Fruit fly (Drosophila melanogaster) whole organism, embryonic: ENCODE measurements around the gene trbd.

Source experiments
- C15 ChIP-seq: fragments of 200-800 bp; sonication (Bioruptor generic); IDR thresholded peaks from 3 replicates; pipeline ENCODE4 v1.3.6; 2022; ENCODE audit warnings: missing biosample characterization, missing genetic modification characterization
- CG10209 ChIP-seq: fragments of 200-800 bp; sonication (Bioruptor generic); optimal IDR thresholded peaks from 3 replicates; lab custom pipeline; 2017; ENCODE audit warnings: missing biosample characterization, mild to moderate bottlenecking, missing genetic modification characterization, missing genetic modification reagents
- CG10959 ChIP-seq: fragments of 200-800 bp; sonication (Bioruptor generic); IDR thresholded peaks from 2 replicates; pipeline ENCODE4 v1.3.6; 2022; ENCODE audit warnings: missing biosample characterization, missing genetic modification characterization
- CG11456 ChIP-seq: fragments of 200-800 bp; sonication (Bioruptor generic); IDR thresholded peaks from 3 replicates; pipeline ENCODE4 v1.3.6; 2022; ENCODE audit warnings: missing biosample characterization, missing genetic modification characterization
- CG11504 ChIP-seq: fragments of 200-800 bp; sonication (Bioruptor generic); optimal IDR thresholded peaks from 3 replicates; lab custom pipeline; 2019; ENCODE audit warnings: missing biosample characterization, mild to moderate bottlenecking, missing genetic modification characterization, moderate library complexity
- CG11560 ChIP-seq: fragments of 200-800 bp; sonication (Bioruptor generic); IDR thresholded peaks from 3 replicates; pipeline ENCODE4 v1.3.6; 2022; ENCODE audit warnings: missing biosample characterization, missing genetic modification characterization
- CG12942 ChIP-seq: fragments of 200-800 bp; sonication (Bioruptor generic); optimal IDR thresholded peaks from 3 replicates; lab custom pipeline; 2016; ENCODE audit warnings: missing biosample characterization, missing genetic modification characterization
- CG13287 ChIP-seq: fragments of 200-800 bp; sonication (Bioruptor generic); IDR thresholded peaks from 2 replicates; pipeline ENCODE4 v1.3.6; 2022; ENCODE audit warnings: missing biosample characterization, missing genetic modification characterization; ENCODE audit not compliant: partially characterized antibody
- CG15011 ChIP-seq: fragments of 200-800 bp; sonication (Bioruptor generic); optimal IDR thresholded peaks from 3 replicates; lab custom pipeline; 2018; ENCODE audit warnings: missing biosample characterization, mild to moderate bottlenecking, missing genetic modification characterization
- CG15601 ChIP-seq: fragments of 200-800 bp; sonication (Bioruptor generic); optimal IDR thresholded peaks from 3 replicates; lab custom pipeline; 2019; ENCODE audit warnings: missing biosample characterization, mild to moderate bottlenecking, missing genetic modification characterization, moderate library complexity
- CG16813 ChIP-seq: fragments of 200-800 bp; sonication (Bioruptor generic); IDR thresholded peaks from 3 replicates; pipeline ENCODE4 v1.3.6; 2022; ENCODE audit warnings: missing biosample characterization, missing genetic modification characterization; ENCODE audit not compliant: partially characterized antibody
- CG18619 ChIP-seq: fragments of 200-800 bp; sonication (Bioruptor generic); optimal IDR thresholded peaks from 3 replicates; lab custom pipeline; 2017; ENCODE audit warnings: missing biosample characterization, mild to moderate bottlenecking, missing genetic modification characterization
- CG2129 ChIP-seq: fragments of 200-800 bp; sonication (Bioruptor generic); IDR thresholded peaks from 2 replicates; pipeline ENCODE4 v1.3.6; 2022; ENCODE audit warnings: missing biosample characterization, missing genetic modification characterization; ENCODE audit not compliant: partially characterized antibody
- CG31441 ChIP-seq: fragments of 200-800 bp; sonication (Bioruptor generic); IDR thresholded peaks from 2 replicates; pipeline ENCODE4 v1.3.6; 2022; ENCODE audit warnings: missing biosample characterization, missing genetic modification characterization
- CG32772 ChIP-seq: fragments of 200-800 bp; sonication (Bioruptor generic); IDR thresholded peaks from 2 replicates; pipeline ENCODE4 v1.3.6; 2022; ENCODE audit warnings: missing biosample characterization, missing genetic modification characterization
- CG3407 ChIP-seq: fragments of 200-800 bp; sonication (Bioruptor generic); optimal IDR thresholded peaks from 2 replicates; lab custom pipeline; 2018; ENCODE audit warnings: missing biosample characterization, mild to moderate bottlenecking, missing genetic modification characterization
- CG4404 ChIP-seq: fragments of 200-800 bp; sonication (Bioruptor generic); IDR thresholded peaks from 2 replicates; pipeline ENCODE4 v1.3.6; 2022; ENCODE audit warnings: missing biosample characterization, missing genetic modification characterization
- CG4617 ChIP-seq: fragments of 200-800 bp; sonication (Bioruptor generic); optimal IDR thresholded peaks from 3 replicates; lab custom pipeline; 2016; ENCODE audit warnings: missing biosample characterization, missing genetic modification characterization, borderline replicate concordance
- CG7928 ChIP-seq: fragments of 200-800 bp; sonication (Bioruptor generic); optimal IDR thresholded peaks from 2 replicates; lab custom pipeline; 2017; ENCODE audit warnings: missing biosample characterization, mild to moderate bottlenecking, missing genetic modification characterization
- CG8359 ChIP-seq: fragments of 200-800 bp; sonication (Bioruptor generic); optimal IDR thresholded peaks from 2 replicates; lab custom pipeline; 2017; ENCODE audit warnings: missing biosample characterization, mild to moderate bottlenecking, missing genetic modification characterization, borderline replicate concordance
- CG9797 ChIP-seq: fragments of 200-800 bp; sonication (Bioruptor generic); optimal IDR thresholded peaks from 3 replicates; lab custom pipeline; 2018; ENCODE audit warnings: missing biosample characterization, mild to moderate bottlenecking, missing genetic modification characterization
- CTCF ChIP-seq: fragments of 200-800 bp; sonication (Bioruptor generic); optimal IDR thresholded peaks from 2 replicates; lab custom pipeline; 2017; ENCODE audit warnings: missing biosample characterization, mild to moderate bottlenecking, missing genetic modification characterization, moderate library complexity
- Camta ChIP-seq: fragments of 200-800 bp; sonication (Bioruptor generic); optimal IDR thresholded peaks from 2 replicates; lab custom pipeline; 2016; ENCODE audit warnings: missing biosample characterization, missing genetic modification characterization
- CrebB ChIP-seq: fragments of 200-800 bp; sonication (Bioruptor generic); optimal IDR thresholded peaks from 3 replicates; lab custom pipeline; 2018; ENCODE audit warnings: missing biosample characterization, mild to moderate bottlenecking, missing genetic modification characterization
- H2.0 ChIP-seq: fragments of 200-800 bp; sonication (Bioruptor generic); IDR thresholded peaks from 2 replicates; pipeline ENCODE4 v1.3.6; 2022; ENCODE audit warnings: missing biosample characterization, missing genetic modification characterization
- Hr3 ChIP-seq: fragments of 200-800 bp; sonication (Bioruptor generic); optimal IDR thresholded peaks from 3 replicates; lab custom pipeline; 2016; ENCODE audit warnings: missing biosample characterization, missing genetic modification characterization
- Lhr ChIP-seq: fragments of 200-800 bp; sonication (Bioruptor generic); optimal IDR thresholded peaks from 3 replicates; lab custom pipeline; 2017; ENCODE audit warnings: mild to moderate bottlenecking, missing biosample characterization, missing genetic modification reagents, missing genetic modification characterization
- MTF-1 ChIP-seq: fragments of 200-800 bp; sonication (Bioruptor generic); optimal IDR thresholded peaks from 2 replicates; lab custom pipeline; 2018; ENCODE audit warnings: missing biosample characterization, mild to moderate bottlenecking, missing genetic modification characterization, borderline replicate concordance
- Rfx ChIP-seq: fragments of 200-800 bp; sonication (Bioruptor generic); IDR thresholded peaks from 2 replicates; pipeline ENCODE4 v1.3.6; 2022; ENCODE audit warnings: missing biosample characterization, missing genetic modification characterization
- Side ChIP-seq: fragments of 200-800 bp; sonication (Bioruptor generic); optimal IDR thresholded peaks from 2 replicates; lab custom pipeline; 2016; ENCODE audit warnings: missing biosample characterization, missing genetic modification characterization
- Spps ChIP-seq: fragments of 200-800 bp; sonication (Bioruptor generic); optimal IDR thresholded peaks from 2 replicates; lab custom pipeline; 2018; ENCODE audit warnings: missing biosample characterization, mild to moderate bottlenecking, missing genetic modification characterization
- YL-1 ChIP-seq: fragments of 200-800 bp; sonication (Bioruptor generic); optimal IDR thresholded peaks from 3 replicates; lab custom pipeline; 2017; ENCODE audit warnings: missing biosample characterization, mild to moderate bottlenecking, missing genetic modification characterization
- chm ChIP-seq: fragments of 200-800 bp; sonication (Bioruptor generic); IDR thresholded peaks from 2 replicates; pipeline ENCODE4 v1.3.6; 2022; ENCODE audit warnings: missing biosample characterization, missing genetic modification characterization
- crc ChIP-seq: fragments of 200-800 bp; sonication (Bioruptor generic); optimal IDR thresholded peaks from 2 replicates; lab custom pipeline; 2016; ENCODE audit warnings: missing biosample characterization, missing genetic modification characterization
- en ChIP-seq: fragments of 200-800 bp; sonication (Bioruptor generic); optimal IDR thresholded peaks from 2 replicates; lab custom pipeline; 2016; ENCODE audit warnings: missing biosample characterization, missing genetic modification characterization
- esg ChIP-seq: fragments of 200-800 bp; sonication (Bioruptor generic); conservative IDR thresholded peaks from 2 replicates; pipeline ENCODE4 v1.3.6; 2022; ENCODE audit warnings: missing biosample characterization, missing genetic modification characterization
- exex ChIP-seq: fragments of 200-800 bp; sonication (Bioruptor generic); optimal IDR thresholded peaks from 4 replicates; lab custom pipeline; 2018; ENCODE audit warnings: missing biosample characterization, mild to moderate bottlenecking, missing genetic modification characterization, moderate library complexity
- fd64A ChIP-seq: fragments of 200-800 bp; sonication (Bioruptor generic); optimal IDR thresholded peaks from 3 replicates; lab custom pipeline; 2018; ENCODE audit warnings: missing biosample characterization, mild to moderate bottlenecking, missing genetic modification characterization
- fru ChIP-seq: fragments of >200 bp; optimal IDR thresholded peaks from 2 replicates; lab custom pipeline; 2017
- gem ChIP-seq: fragments of 200-800 bp; sonication (Bioruptor generic); optimal IDR thresholded peaks from 2 replicates; lab custom pipeline; 2019; ENCODE audit warnings: missing biosample characterization, mild to moderate bottlenecking, missing genetic modification characterization, moderate library complexity
- gro ChIP-seq: fragments of 200-800 bp; sonication (Bioruptor generic); optimal IDR thresholded peaks from 2 replicates; lab custom pipeline; 2016; ENCODE audit warnings: missing biosample characterization, missing genetic modification characterization
- h ChIP-seq: fragments of >200 bp; optimal IDR thresholded peaks from 2 replicates; lab custom pipeline; 2017
- hth ChIP-seq: fragments of >200 bp; optimal IDR thresholded peaks from 2 replicates; lab custom pipeline; 2017; ENCODE audit warnings: inconsistent platforms
- kni ChIP-seq: fragments of 200-800 bp; sonication (Bioruptor generic); optimal IDR thresholded peaks from 3 replicates; lab custom pipeline; 2017; ENCODE audit warnings: mild to moderate bottlenecking, missing biosample characterization, missing genetic modification reagents, missing genetic modification characterization
- lab ChIP-seq: fragments of 200-800 bp; sonication (Bioruptor generic); optimal IDR thresholded peaks from 3 replicates; lab custom pipeline; 2017; ENCODE audit warnings: missing biosample characterization, missing genetic modification characterization, mild to moderate bottlenecking, moderate library complexity, missing genetic modification reagents
- nerfin-1 ChIP-seq: fragments of 200-800 bp; sonication (Bioruptor generic); optimal IDR thresholded peaks from 3 replicates; lab custom pipeline; 2019; ENCODE audit warnings: missing biosample characterization, mild to moderate bottlenecking, missing genetic modification characterization, moderate library complexity
- nerfin-2 ChIP-seq: fragments of 200-800 bp; sonication (Bioruptor generic); IDR thresholded peaks from 2 replicates; pipeline ENCODE4 v1.3.6; 2022; ENCODE audit warnings: missing biosample characterization, missing genetic modification characterization; ENCODE audit not compliant: partially characterized antibody
- sd ChIP-seq: fragments of 200-800 bp; sonication (Bioruptor generic); optimal IDR thresholded peaks from 3 replicates; lab custom pipeline; 2018; ENCODE audit warnings: missing biosample characterization, mild to moderate bottlenecking, missing genetic modification characterization, moderate library complexity
- sens ChIP-seq: fragments of 200-800 bp; sonication (Bioruptor generic); peaks from one replicate; lab custom pipeline; 2016; ENCODE audit warnings: missing biosample characterization, missing genetic modification characterization
- seq ChIP-seq: fragments of 200-800 bp; sonication (Bioruptor generic); IDR thresholded peaks from 2 replicates; pipeline ENCODE4 v1.3.6; 2022; ENCODE audit warnings: missing biosample characterization, missing genetic modification characterization
- slbo ChIP-seq: fragments of 200-800 bp; sonication (Bioruptor generic); IDR thresholded peaks from 2 replicates; pipeline ENCODE4 v1.3.6; 2022; ENCODE audit warnings: missing biosample characterization, missing genetic modification characterization
- slou ChIP-seq: fragments of 200-800 bp; sonication (Bioruptor generic); optimal IDR thresholded peaks from 3 replicates; lab custom pipeline; 2016; ENCODE audit warnings: missing biosample characterization, missing genetic modification characterization
- zen ChIP-seq: fragments of 200-800 bp; sonication (Bioruptor generic); optimal IDR thresholded peaks from 3 replicates; lab custom pipeline; 2018; ENCODE audit warnings: missing biosample characterization, mild to moderate bottlenecking, missing genetic modification characterization, moderate library complexity

Gene trbd

dm6 chr3R:9710886-9711285 is at the start of gene trbd, which contains the start of gene dmt (continued):
- TF ChIP-seq sens (GFP tag; lab: Kevin White, UChicago) (no peak), crc (GFP tag; lab: Kevin White, UChicago) (no peak), Camta (GFP tag; lab: Kevin White, UChicago) (peak; percentile 50), gem (tag; lab: Kevin White, UChicago) (no peak), CG10209 (GFP tag; lab: Kevin White, UChicago) (no peak), CG31441 (no peak), seq (GFP tag; lab: Robert Waterston, UW) (no peak), CG32772 (GFP tag; lab: Robert Waterston, UW) (no peak), zen (tag; lab: Kevin White, UChicago) (peak; percentile 69), nerfin-2 (GFP tag; lab: Robert Waterston, UW) (no peak), MTF-1 (GFP tag; lab: Kevin White, UChicago) (no peak), CG18619 (GFP tag; lab: Kevin White, UChicago) (no peak), CG11504 (tag; lab: Kevin White, UChicago) (no peak), Rfx (GFP tag; lab: Robert Waterston, UW) (no peak), CG2129 (GFP tag; lab: Robert Waterston, UW) (no peak), CG11456 (GFP tag; lab: Robert Waterston, UW) (no peak), Hr3 (peak; percentile 25), chm (GFP tag; lab: Robert Waterston, UW) (no peak), Lhr (GFP tag; lab: Kevin White, UChicago) (peak; percentile 89), YL-1 (GFP tag; lab: Kevin White, UChicago) (peak; percentile 93), lab (GFP tag; lab: Kevin White, UChicago) (no peak), en (GFP tag; lab: Kevin White, UChicago) (no peak), H2.0 (GFP tag; lab: Robert Waterston, UW) (no peak), Spps (tag; lab: Kevin White, UChicago) (no peak), exex (tag; lab: Kevin White, UChicago) (no peak), CG3407 (GFP tag; lab: Kevin White, UChicago) (no peak), CrebB (tag; lab: Kevin White, UChicago) (peak; percentile 49), fru (lab: Kevin White, UChicago) (no peak), CG8359 (GFP tag; lab: Kevin White, UChicago) (no peak), CG12942 (GFP tag; lab: Kevin White, UChicago) (peak; percentile 23), esg (GFP tag; lab: Robert Waterston, UW) (no peak), hth (no peak), sd (no peak), gro (GFP tag; lab: Kevin White, UChicago) (peak; percentile 89), CG11560 (tag; lab: Robert Waterston, UW) (no peak), fd64A (GFP tag; lab: Kevin White, UChicago) (no peak), CG10959 (GFP tag; lab: Robert Waterston, UW) (no peak), CG15011 (GFP tag; lab: Kevin White, UChicago) (no peak), CTCF (no peak), CG13287 (GFP tag; lab: Robert Waterston, UW) (no peak), CG7928 (GFP tag; lab: Kevin White, UChicago) (peak; percentile 99), Side (GFP tag; lab: Kevin White, UChicago) (peak; percentile 46), CG16813 (GFP tag; lab: Robert Waterston, UW) (no peak), CG15601 (tag; lab: Kevin White, UChicago) (no peak), CG4404 (GFP tag; lab: Robert Waterston, UW) (no peak), nerfin-1 (tag; lab: Kevin White, UChicago) (no peak), CG4617 (GFP tag; lab: Kevin White, UChicago) (peak; percentile 99), slou (GFP tag; lab: Kevin White, UChicago) (no peak), CG9797 (GFP tag; lab: Kevin White, UChicago) (peak; percentile 96), C15 (GFP tag; lab: Robert Waterston, UW) (no peak), slbo (GFP tag; lab: Robert Waterston, UW) (no peak), h (no peak), kni (GFP tag; lab: Kevin White, UChicago) (no peak)
